Fruit fly (Drosophila melanogaster): Measurements from ENCODE around the gene Alp13.

Alp13 gene

DNA sequence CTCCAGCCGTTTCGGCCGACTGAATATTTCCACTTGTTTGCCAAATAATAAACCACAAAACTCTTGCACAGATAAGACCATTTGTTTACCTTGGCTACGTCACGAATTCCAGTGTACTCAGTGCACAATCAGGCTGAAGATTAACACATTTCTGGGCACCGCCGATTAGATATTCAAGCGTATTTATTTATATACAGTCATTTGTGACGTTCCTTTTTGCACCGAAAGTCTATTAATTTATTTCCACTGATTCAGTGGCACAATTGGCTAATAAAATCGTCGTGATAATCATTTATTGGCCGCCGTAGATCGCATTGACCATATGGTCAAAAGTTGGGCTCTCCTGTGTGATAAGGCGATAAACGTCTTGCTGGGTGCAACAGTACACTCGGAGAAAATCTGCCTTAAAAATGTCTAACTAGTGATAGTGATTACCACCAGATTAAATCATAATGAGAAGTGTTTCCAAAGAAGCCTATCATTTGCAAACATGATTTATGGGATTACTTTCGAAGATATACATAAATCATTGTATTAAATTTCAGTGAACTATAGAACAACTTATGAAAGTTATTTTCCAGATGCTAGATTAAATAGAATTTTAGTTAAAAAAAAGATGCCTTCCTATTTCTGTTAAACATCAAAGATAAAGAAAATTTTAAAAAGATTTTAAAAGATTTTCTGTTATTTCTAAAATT lies 20.7 kb downstream of the Alp13 start:
- TF ChIP-seq CG5204 (GFP tag; optimal IDR thresholded peaks at IDR 0.05): peak; percentile 2
- TF ChIP-seq CG14711 (tag; optimal IDR thresholded peaks at IDR 0.05): peak; percentile 4
- no peak for TF ChIP-seq Clk (GFP tag; optimal IDR thresholded peaks at IDR 0.05)
- TF ChIP-seq ovo (GFP tag; optimal IDR thresholded peaks at IDR 0.05): peak; percentile 58
- no peak for TF ChIP-seq CG1620 (GFP tag; optimal IDR thresholded peaks at IDR 0.05)
- TF ChIP-seq bab1 (GFP tag; optimal IDR thresholded peaks at IDR 0.05): no peak
- no peak for TF ChIP-seq kay (GFP tag; ENCODE audit: borderline replicate concordance)
- TF ChIP-seq cic (GFP tag; optimal IDR thresholded peaks at IDR 0.05): peak; percentile 92
- peak; percentile 22 for TF ChIP-seq pad (GFP tag; optimal IDR thresholded peaks at IDR 0.05)
- TF ChIP-seq CG33017 (tag; optimal IDR thresholded peaks at IDR 0.05): peak; percentile 70
- no peak for TF ChIP-seq Hr96 (GFP tag; optimal IDR thresholded peaks at IDR 0.05)
- peak; percentile 34 for TF ChIP-seq Crg-1 (GFP tag; optimal IDR thresholded peaks at IDR 0.05)
- no peak for TF ChIP-seq CG11617 (GFP tag; optimal IDR thresholded peaks at IDR 0.05)
- TF ChIP-seq tj (GFP tag; optimal IDR thresholded peaks at IDR 0.05): no peak
- no peak for TF ChIP-seq cnc (optimal IDR thresholded peaks at IDR 0.05)
- no peak for TF ChIP-seq toe (GFP tag; optimal IDR thresholded peaks at IDR 0.05)
- peak; percentile 53 for TF ChIP-seq Mnt (GFP tag; optimal IDR thresholded peaks at IDR 0.05)
- peak; percentile 11 for TF ChIP-seq CG7101 (tag; optimal IDR thresholded peaks at IDR 0.05)
- TF ChIP-seq CG7045 (GFP tag; optimal IDR thresholded peaks at IDR 0.05): peak; percentile 3
- TF ChIP-seq CG12768 (GFP tag; optimal IDR thresholded peaks at IDR 0.05): peak; percentile 71

dm6 chr3R:10053559-10053958 lies 21.6 kb downstream of the Alp13 start:
- TF ChIP-seq CG14711 (tag; optimal IDR thresholded peaks at IDR 0.05) (no peak), cnc (optimal IDR thresholded peaks at IDR 0.05) (no peak), CG12768 (GFP tag; optimal IDR thresholded peaks at IDR 0.05) (no peak), CG33017 (tag; optimal IDR thresholded peaks at IDR 0.05) (no peak), Mnt (GFP tag; optimal IDR thresholded peaks at IDR 0.05) (no peak), pad (GFP tag; optimal IDR thresholded peaks at IDR 0.05) (no peak), bab1 (GFP tag; optimal IDR thresholded peaks at IDR 0.05) (no peak), toe (GFP tag; optimal IDR thresholded peaks at IDR 0.05) (no peak), CG7045 (GFP tag; optimal IDR thresholded peaks at IDR 0.05) (no peak), Crg-1 (GFP tag; optimal IDR thresholded peaks at IDR 0.05) (no peak), Hr96 (GFP tag; optimal IDR thresholded peaks at IDR 0.05) (no peak), CG5204 (GFP tag; optimal IDR thresholded peaks at IDR 0.05) (no peak), ovo (GFP tag; optimal IDR thresholded peaks at IDR 0.05) (no peak), tj (GFP tag; optimal IDR thresholded peaks at IDR 0.05) (no peak), kay (GFP tag; ENCODE audit: borderline replicate concordance) (no peak), CG1620 (GFP tag; optimal IDR thresholded peaks at IDR 0.05) (no peak), cic (GFP tag; optimal IDR thresholded peaks at IDR 0.05) (no peak), CG7101 (tag; optimal IDR thresholded peaks at IDR 0.05) (no peak), CG11617 (GFP tag; optimal IDR thresholded peaks at IDR 0.05) (no peak)

DNA sequence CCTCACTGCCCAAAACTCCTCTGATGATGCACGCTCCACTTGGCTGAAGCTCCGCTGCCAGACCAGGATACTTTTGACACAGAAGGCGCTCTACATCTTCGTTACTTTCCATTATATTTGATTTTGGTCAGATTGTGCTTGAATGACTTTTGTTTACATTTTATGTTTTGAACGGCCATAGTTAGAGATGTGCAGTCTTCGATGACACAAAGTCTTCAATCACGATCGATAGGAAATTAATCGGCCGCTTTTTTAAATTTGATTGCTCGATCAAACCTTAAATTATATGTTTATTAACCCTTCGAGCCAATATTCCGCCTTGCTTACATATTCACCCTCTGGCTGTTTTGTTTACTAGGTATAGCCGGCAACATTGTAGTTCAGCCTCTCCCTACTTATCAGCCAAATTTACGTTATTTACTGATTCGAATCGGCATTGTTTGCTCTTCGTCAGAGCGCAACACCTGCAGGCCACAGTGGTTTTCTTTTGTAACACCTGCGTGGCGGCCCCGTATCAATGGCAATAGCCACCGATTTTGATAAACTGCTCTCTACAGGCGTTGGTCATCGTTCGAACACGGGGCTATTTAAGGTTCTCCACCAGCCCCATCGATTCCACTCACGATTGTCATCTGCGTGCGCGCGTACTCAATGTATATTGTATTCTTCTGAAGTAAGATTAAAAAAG lies 22.3 kb downstream of the Alp13 start, which contains the start of the genes Fancl and Npc2e:
Gene Fancl, minus strand, starts transcription at position 175 of the 688 bp plus-strand sequence.
Gene Npc2e, plus strand, starts transcription at position 638 of the 688 bp plus-strand sequence.
- TF ChIP-seq kay (GFP tag; ENCODE audit: borderline replicate concordance) (no peak), CG5204 (GFP tag; optimal IDR thresholded peaks at IDR 0.05) (no peak), Hr96 (GFP tag; optimal IDR thresholded peaks at IDR 0.05) (no peak), CG12768 (GFP tag; optimal IDR thresholded peaks at IDR 0.05) (no peak), ovo (GFP tag; optimal IDR thresholded peaks at IDR 0.05) (no peak)

dm6 chr3R:10048842-10049527 lies 26.2 kb downstream of the Alp13 start, which contains the start of gene ohgt:
ohgt (plus strand) TSS chr3R:10049199.
- peak; percentile 28 for TF ChIP-seq bab1 (GFP tag; optimal IDR thresholded peaks at IDR 0.05)
- peak; percentile 10 for TF ChIP-seq CG12768 (GFP tag; optimal IDR thresholded peaks at IDR 0.05)
- TF ChIP-seq CG1620 (GFP tag; optimal IDR thresholded peaks at IDR 0.05): peak; percentile 45
- no peak for TF ChIP-seq toe (GFP tag; optimal IDR thresholded peaks at IDR 0.05)
- peak; percentile 20 for TF ChIP-seq CG11617 (GFP tag; optimal IDR thresholded peaks at IDR 0.05)
- peak; percentile 35 for TF ChIP-seq Crg-1 (GFP tag; optimal IDR thresholded peaks at IDR 0.05)
- peak; percentile 23 for TF ChIP-seq Mnt (GFP tag; optimal IDR thresholded peaks at IDR 0.05)
- no peak for TF ChIP-seq cic (GFP tag; optimal IDR thresholded peaks at IDR 0.05)
- peak; percentile 7 for TF ChIP-seq ovo (GFP tag; optimal IDR thresholded peaks at IDR 0.05)

- no peak for TF ChIP-seq CG11617 (GFP tag; optimal IDR thresholded peaks at IDR 0.05)
Observed at dm6 chr3R:10048775-10048841, 26.6 kb downstream of the Alp13 start, which contains the start of gene CG12811. CG12811 (minus strand) TSS chr3R:10048797.

dm6 chr3R:10048035-10048774 lies 27.0 kb downstream of the Alp13 start:
- TF ChIP-seq CG11617 (GFP tag; optimal IDR thresholded peaks at IDR 0.05) (peak; percentile 56), CG12768 (GFP tag; optimal IDR thresholded peaks at IDR 0.05) (peak; percentile 9), bab1 (GFP tag; optimal IDR thresholded peaks at IDR 0.05) (peak; percentile 10), CG7101 (tag; optimal IDR thresholded peaks at IDR 0.05) (peak; percentile 38), CG33017 (tag; optimal IDR thresholded peaks at IDR 0.05) (no peak), kay (GFP tag; ENCODE audit: borderline replicate concordance) (no peak), Mnt (GFP tag; optimal IDR thresholded peaks at IDR 0.05) (peak; percentile 4), Clk (GFP tag; optimal IDR thresholded peaks at IDR 0.05) (no peak), pad (GFP tag; optimal IDR thresholded peaks at IDR 0.05) (peak; percentile 5), ovo (GFP tag; optimal IDR thresholded peaks at IDR 0.05) (no peak)

Data from whole organism, adult.